Worm (Caenorhabditis elegans): ENCODE results near the gene F22F7.12.

Gene F22F7.12

ce11 chrV:2156830-2157229, 12.5 kb upstream of the F22F7.12 start, which contains the start of gene srbc-22:
Gene srbc-22, plus strand, starts transcription at chrV:2157130.
- TF ChIP-seq him-1 (tag; optimal IDR thresholded peaks at IDR 0.05) (no peak), W03F9.2 (tag; optimal IDR thresholded peaks at IDR 0.05) (no peak), dao-5 (tag; optimal IDR thresholded peaks at IDR 0.05) (no peak)

ce11 chrV:2155232-2155631, 10.9 kb upstream of the F22F7.12 start, which contains the start of gene srbc-21:
Gene srbc-21, plus strand, starts transcription at chrV:2155532.
- TF ChIP-seq him-1 (tag; optimal IDR thresholded peaks at IDR 0.05) (no peak), W03F9.2 (tag; optimal IDR thresholded peaks at IDR 0.05) (no peak), dao-5 (tag; optimal IDR thresholded peaks at IDR 0.05) (no peak)

- TF ChIP-seq W03F9.2 (tag; optimal IDR thresholded peaks at IDR 0.05) (no peak), dao-5 (tag; optimal IDR thresholded peaks at IDR 0.05) (no peak), him-1 (tag; optimal IDR thresholded peaks at IDR 0.05) (no peak)
Observed at ce11 chrV:2153274-2153673, 9.0 kb upstream of the F22F7.12 start, which contains the start of gene srbc-23. Gene srbc-23, plus strand, starts transcription at chrV:2153574.

ce11 chrV:2151458-2151857, 7.2 kb upstream of the F22F7.12 start, which contains the start of gene srbc-24:
Gene srbc-24, plus strand, starts transcription at chrV:2151758.
- no peak for TF ChIP-seq him-1 (tag; optimal IDR thresholded peaks at IDR 0.05)

- TF ChIP-seq W03F9.2 (tag; optimal IDR thresholded peaks at IDR 0.05) (no peak), dao-5 (tag; optimal IDR thresholded peaks at IDR 0.05) (no peak)
Observed at ce11 chrV:2150876-2151275, 6.6 kb upstream of the F22F7.12 start, which contains the start of gene C45H4.13. Gene C45H4.13, minus strand, starts transcription at chrV:2150976.

ce11 chrV:2149432-2149831, 5.1 kb upstream of the F22F7.12 start, which contains the start of gene C45H4.21:
Gene C45H4.21, minus strand, starts transcription at chrV:2149532.
- TF ChIP-seq him-1 (tag; optimal IDR thresholded peaks at IDR 0.05) (no peak), dao-5 (tag; optimal IDR thresholded peaks at IDR 0.05) (no peak), W03F9.2 (tag; optimal IDR thresholded peaks at IDR 0.05) (no peak)

- no peak for TF ChIP-seq him-1 (tag; optimal IDR thresholded peaks at IDR 0.05)
- no peak for TF ChIP-seq W03F9.2 (tag; optimal IDR thresholded peaks at IDR 0.05)
- no peak for TF ChIP-seq dao-5 (tag; optimal IDR thresholded peaks at IDR 0.05)
Observed at ce11 chrV:2146795-2147194, 2.5 kb upstream of the F22F7.12 start, which contains the start of gene srbc-20. Gene srbc-20, plus strand, starts transcription at chrV:2147095.

ce11 chrV:2146044-2146443, 1.7 kb upstream of the F22F7.12 start, which contains the start of gene str-52:
Gene str-52, minus strand, starts transcription at chrV:2146144.
- TF ChIP-seq him-1 (tag; optimal IDR thresholded peaks at IDR 0.05) (no peak), W03F9.2 (tag; optimal IDR thresholded peaks at IDR 0.05) (no peak), dao-5 (tag; optimal IDR thresholded peaks at IDR 0.05) (no peak)

ce11 chrV:2139918-2140317, 4.4 kb downstream of the F22F7.12 start, which contains the start of gene F22F7.7:
Gene F22F7.7, minus strand, starts transcription at chrV:2140042.
- TF ChIP-seq dao-5 (tag; optimal IDR thresholded peaks at IDR 0.05) (no peak), him-1 (tag; optimal IDR thresholded peaks at IDR 0.05) (no peak), W03F9.2 (tag; optimal IDR thresholded peaks at IDR 0.05) (no peak)

- TF ChIP-seq W03F9.2 (tag; optimal IDR thresholded peaks at IDR 0.05) (no peak), him-1 (tag; optimal IDR thresholded peaks at IDR 0.05) (peak; percentile 23), dao-5 (tag; optimal IDR thresholded peaks at IDR 0.05) (no peak)
Observed at ce11 chrV:2138287-2138686, 6.0 kb downstream of the F22F7.12 start.

ce11 chrV:2137010-2137409, 7.3 kb downstream of the F22F7.12 start:
- TF ChIP-seq dao-5 (tag; optimal IDR thresholded peaks at IDR 0.05): no peak
- TF ChIP-seq W03F9.2 (tag; optimal IDR thresholded peaks at IDR 0.05): no peak
- no peak for TF ChIP-seq him-1 (tag; optimal IDR thresholded peaks at IDR 0.05)

- TF ChIP-seq him-1 (tag; optimal IDR thresholded peaks at IDR 0.05) (peak; percentile 42), W03F9.2 (tag; optimal IDR thresholded peaks at IDR 0.05) (no peak)
Observed at ce11 chrV:2135323-2135722, 9.0 kb downstream of the F22F7.12 start.

ce11 chrV:2134340-2134739, 10.0 kb downstream of the F22F7.12 start:
- TF ChIP-seq dao-5 (tag; optimal IDR thresholded peaks at IDR 0.05): no peak
- no peak for TF ChIP-seq W03F9.2 (tag; optimal IDR thresholded peaks at IDR 0.05)
- TF ChIP-seq him-1 (tag; optimal IDR thresholded peaks at IDR 0.05): no peak

ce11 chrV:2133512-2133911, 10.8 kb downstream of the F22F7.12 start:
- TF ChIP-seq W03F9.2 (tag; optimal IDR thresholded peaks at IDR 0.05) (no peak), him-1 (tag; optimal IDR thresholded peaks at IDR 0.05) (peak; percentile 86)

ce11 chrV:2132675-2133074, 11.6 kb downstream of the F22F7.12 start:
- TF ChIP-seq W03F9.2 (tag; optimal IDR thresholded peaks at IDR 0.05): no peak
- no peak for TF ChIP-seq dao-5 (tag; optimal IDR thresholded peaks at IDR 0.05)
